Fruit fly (Drosophila melanogaster): Measurements from ENCODE around the gene wts.

wts gene

DNA sequence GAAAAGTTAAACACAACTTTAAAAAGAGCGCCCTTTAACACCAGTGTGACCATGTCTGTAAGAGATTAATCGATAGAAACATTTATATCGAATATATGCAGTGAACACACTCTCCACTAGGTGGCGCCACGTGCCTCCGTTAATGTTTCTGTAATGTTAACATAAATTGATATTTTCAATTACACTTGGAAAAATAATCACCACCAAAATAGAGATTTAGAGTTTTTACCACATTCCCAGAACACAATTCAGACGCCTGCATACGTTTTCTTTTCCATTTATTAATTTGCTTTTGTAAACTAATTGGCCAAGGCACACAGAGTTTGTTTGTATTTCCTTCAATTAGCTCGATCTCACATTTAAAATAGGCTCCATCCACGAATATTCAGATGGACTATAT lies 17.1 kb downstream of the wts start (continued):
- TF ChIP-seq Pdp1 (GFP tag; optimal IDR thresholded peaks at IDR 0.05) (peak in 1 of 2 experiments; percentile 14), tup (GFP tag; optimal IDR thresholded peaks at IDR 0.05) (no peak), inv (GFP tag; IDR thresholded peaks at IDR 0.05; ENCODE audit: partially characterized antibody) (peak; percentile 38; the same call in 1 of the 2 replicates), sens-2 (GFP tag; IDR thresholded peaks at IDR 0.05) (peak; percentile 80), CG6254 (GFP tag; optimal IDR thresholded peaks at IDR 0.05) (no peak), CG14860 (GFP tag; IDR thresholded peaks at IDR 0.05; ENCODE audit: partially characterized antibody) (no peak), Bgb (GFP tag; IDR thresholded peaks at IDR 0.05; ENCODE audit: partially characterized antibody) (peak; percentile 75), CG11085 (GFP tag; IDR thresholded peaks at IDR 0.05) (peak; percentile 41; the same call in 1 of the 2 replicates), ttk (GFP tag; IDR thresholded peaks at IDR 0.05) (peak; percentile 62), CG12104 (GFP tag; optimal IDR thresholded peaks at IDR 0.05) (no peak), zfh1 (GFP tag; IDR thresholded peaks at IDR 0.05) (peak; percentile 83), CG9437 (GFP tag; optimal IDR thresholded peaks at IDR 0.05) (no peak), CG6813 (GFP tag; optimal IDR thresholded peaks at IDR 0.05) (peak; percentile 0), HmgZ (tag; optimal IDR thresholded peaks at IDR 0.05) (no peak), CG16863 (GFP tag; optimal IDR thresholded peaks at IDR 0.05) (no peak), Jarid2 (GFP tag; optimal IDR thresholded peaks at IDR 0.05) (no peak), mld (GFP tag; IDR thresholded peaks at IDR 0.05; ENCODE audit: partially characterized antibody) (peak; percentile 36; the same call in 1 of the 3 replicates), Adf1 (GFP tag; IDR thresholded peaks at IDR 0.05) (no peak), CG6272 (GFP tag; IDR thresholded peaks at IDR 0.05) (no peak), zfh2 (GFP tag; optimal IDR thresholded peaks at IDR 0.05) (peak; percentile 15), Asciz (GFP tag; optimal IDR thresholded peaks at IDR 0.05) (no peak), CG15514 (GFP tag; optimal IDR thresholded peaks at IDR 0.05) (peak; percentile 28), CG7357 (GFP tag; IDR thresholded peaks at IDR 0.05) (0 out of 3 replicates have a peak, but pooled peaks have one; percentile 35), cad (GFP tag; optimal IDR thresholded peaks at IDR 0.05) (no peak), CG30020 (tag; optimal IDR thresholded peaks at IDR 0.05) (no peak), Mad (GFP tag; optimal IDR thresholded peaks at IDR 0.05) (no peak), CG7928 (GFP tag; optimal IDR thresholded peaks at IDR 0.05) (no peak), CG10565 (GFP tag; optimal IDR thresholded peaks at IDR 0.05) (no peak), CG12744 (GFP tag; optimal IDR thresholded peaks at IDR 0.05) (no peak), tgo (GFP tag; IDR thresholded peaks at IDR 0.05) (peak; percentile 74), gro (GFP tag; optimal IDR thresholded peaks at IDR 0.05) (peak; percentile 45), Nf-YB (GFP tag; optimal IDR thresholded peaks at IDR 0.05) (no peak), Ravus (GFP tag; IDR thresholded peaks at IDR 0.05) (no peak), CG9727 (GFP tag; optimal IDR thresholded peaks at IDR 0.05) (peak; percentile 23), corto (GFP tag; optimal IDR thresholded peaks at IDR 0.05) (no peak), MBD-R2 (GFP tag; IDR thresholded peaks at IDR 0.05) (peak; percentile 56), ci (GFP tag; IDR thresholded peaks at IDR 0.05) (peak; percentile 86), crol (GFP tag; IDR thresholded peaks at IDR 0.05) (no peak), CG15073 (GFP tag; optimal IDR thresholded peaks at IDR 0.05) (no peak), ase (GFP tag; IDR thresholded peaks at IDR 0.05) (peak; percentile 60; the same call in 1 of the 3 replicates), Doc3 (GFP tag; IDR thresholded peaks at IDR 0.05; ENCODE audit: partially characterized antibody) (0 out of 3 replicates have a peak, but pooled peaks have one; percentile 8), pnt (GFP tag; optimal IDR thresholded peaks at IDR 0.05) (no peak), ken (GFP tag; IDR thresholded peaks at IDR 0.05) (peak; percentile 47; the same call in 1 of the 3 replicates), so (GFP tag; IDR thresholded peaks at IDR 0.05) (peak; percentile 81; the same call in 2 of the 3 replicates), CG3407 (GFP tag; optimal IDR thresholded peaks at IDR 0.05) (no peak), Fer1 (GFP tag; optimal IDR thresholded peaks at IDR 0.05) (peak; percentile 42), shn (GFP tag; optimal IDR thresholded peaks at IDR 0.05) (no peak), Mrtf (GFP tag; IDR thresholded peaks at IDR 0.05) (peak; percentile 54; the same call in 2 of the 3 replicates), CG10274 (GFP tag; optimal IDR thresholded peaks at IDR 0.05) (no peak), kay (GFP tag; optimal IDR thresholded peaks at IDR 0.05) (no peak), Sox100B (GFP tag; optimal IDR thresholded peaks at IDR 0.05) (no peak)

All from whole organism, embryonic.